Worm (Caenorhabditis elegans): ENCODE measurements around the gene C15C7.6.

Gene C15C7.6

DNA sequence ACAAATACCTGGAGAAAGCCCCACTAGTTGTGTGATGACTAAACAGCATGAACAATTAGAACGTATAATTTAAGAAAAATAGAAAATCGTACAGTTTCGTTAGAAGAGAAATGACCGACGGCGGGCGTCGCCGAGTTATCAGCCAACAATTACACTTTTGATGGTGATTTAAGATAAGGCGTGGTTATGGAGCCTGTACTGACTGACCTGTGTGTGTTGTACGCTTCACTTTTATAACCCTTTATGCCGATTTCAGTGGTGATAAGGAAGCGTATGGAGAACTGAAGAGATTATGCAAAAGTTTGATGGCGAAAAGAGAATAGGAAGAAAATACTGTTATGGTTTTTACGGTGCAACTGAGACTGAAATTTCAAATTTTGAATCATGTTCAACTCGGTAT, 17.2 kb downstream of the C15C7.6 start (continued):
- TF ChIP-seq tlf-1 (GFP tag; optimal IDR thresholded peaks at IDR 0.05) (no peak), nhr-80 (tag; optimal IDR thresholded peaks at IDR 0.05) (peak; percentile 96), madf-3 (GFP tag; IDR thresholded peaks at IDR 0.05) (no peak), lsl-1 (GFP tag; optimal IDR thresholded peaks at IDR 0.05) (no peak), gei-17 (GFP tag; optimal IDR thresholded peaks at IDR 0.05) (no peak), bed-1 (GFP tag; IDR thresholded peaks at IDR 0.05) (no peak), repo-1 (tag; optimal IDR thresholded peaks at IDR 0.05) (no peak), aptf-2 (GFP tag; conservative IDR thresholded peaks at IDR 0.05) (no peak), ceh-40 (GFP tag; IDR thresholded peaks at IDR 0.05) (no peak)

DNA sequence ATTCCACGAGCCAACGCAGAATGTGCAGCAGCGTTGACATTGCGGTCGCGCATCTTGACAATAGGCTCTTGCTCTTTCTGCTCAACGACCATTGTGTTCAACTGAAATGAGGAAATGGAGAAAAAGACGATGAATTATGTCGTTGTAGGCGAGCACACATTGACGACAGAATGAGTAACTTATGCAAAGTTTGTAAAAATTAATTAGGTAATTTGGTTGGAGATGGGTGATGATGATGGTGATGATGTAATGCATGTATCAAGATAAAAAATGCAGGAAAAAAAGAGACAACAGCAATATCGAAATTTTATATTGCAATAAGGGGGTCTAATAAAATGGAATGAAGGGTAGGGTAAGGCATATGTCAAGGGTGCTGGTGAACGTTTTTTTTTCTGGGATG, 18.0 kb downstream of the C15C7.6 start, which contains the start of gene bbln-1:
Gene bbln-1 (minus strand): TSS at position 101 of the 400 bp plus-strand sequence.
- no peak for TF ChIP-seq nhr-27 (tag; optimal IDR thresholded peaks at IDR 0.05)
- TF ChIP-seq B0019.2 (GFP tag; conservative IDR thresholded peaks at IDR 0.05) = no peak

DNA sequence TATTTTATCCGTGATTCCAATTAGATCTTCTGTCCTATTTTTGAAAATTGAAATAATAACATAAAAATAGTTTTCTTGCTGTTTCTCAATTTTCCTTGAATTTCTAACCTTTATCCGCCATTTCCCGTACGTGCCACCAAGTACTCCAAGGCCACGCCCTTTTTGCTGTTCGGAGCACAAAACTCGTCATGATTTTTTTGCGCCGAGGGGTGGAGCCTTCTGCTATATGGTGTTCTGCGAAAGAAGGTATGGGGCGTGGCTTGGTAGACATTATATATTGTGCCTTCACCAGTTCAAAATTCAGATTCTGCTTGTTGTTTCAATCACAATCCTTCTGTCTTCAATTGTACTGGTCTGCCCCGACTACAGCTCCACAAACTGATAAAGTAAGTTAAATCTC, 25.1 kb downstream of the C15C7.6 start, which contains the start of gene C15C7.4:
Gene C15C7.4 (plus strand): TSS at position 301 of the 400 bp plus-strand sequence.
- TF ChIP-seq Y53F4B.3 (GFP tag; IDR thresholded peaks at IDR 0.05) = no peak
- TF ChIP-seq snpc-3.4 (tag; optimal IDR thresholded peaks at IDR 0.05) = no peak
- TF ChIP-seq pbrm-1 (GFP tag; IDR thresholded peaks at IDR 0.05) = no peak
- no peak for TF ChIP-seq aptf-2 (GFP tag; conservative IDR thresholded peaks at IDR 0.05)
- TF ChIP-seq tbx-9 (tag; optimal IDR thresholded peaks at IDR 0.05; ENCODE audit: borderline replicate concordance) = no peak
- TF ChIP-seq F39B2.1 (GFP tag; IDR thresholded peaks at IDR 0.05) = no peak
- TF ChIP-seq lsl-1 (GFP tag; optimal IDR thresholded peaks at IDR 0.05) = no peak
- TF ChIP-seq attf-6 (GFP tag; IDR thresholded peaks at IDR 0.05) = no peak
- TF ChIP-seq nhr-27 (tag; optimal IDR thresholded peaks at IDR 0.05) = no peak
- TF ChIP-seq Y53G8AR.9 (GFP tag; conservative IDR thresholded peaks at IDR 0.05) = no peak
- no peak for TF ChIP-seq bed-2 (GFP tag; IDR thresholded peaks at IDR 0.05)
- no peak for TF ChIP-seq madf-6 (GFP tag; IDR thresholded peaks at IDR 0.05)
- no peak for TF ChIP-seq lin-35 (GFP tag; optimal IDR thresholded peaks at IDR 0.05)

- no peak for TF ChIP-seq ztf-25 (GFP tag; IDR thresholded peaks at IDR 0.05)
- TF ChIP-seq nhr-80 (tag; optimal IDR thresholded peaks at IDR 0.05) = peak; percentile 9
Measured at ce11 chrX:3141704-3142103, 28.7 kb downstream of the C15C7.6 start.

ce11 chrX:3139516-3140301, 30.6 kb downstream of the C15C7.6 start:
- TF ChIP-seq attf-3 (GFP tag; conservative IDR thresholded peaks at IDR 0.05) (no peak), Y53F4B.3 (GFP tag; IDR thresholded peaks at IDR 0.05) (no peak), egl-44 (GFP tag; IDR thresholded peaks at IDR 0.05) (no peak), Y79H2A.3 (GFP tag; conservative IDR thresholded peaks at IDR 0.05) (no peak), C06A6.2 (GFP tag; conservative IDR thresholded peaks at IDR 0.05) (no peak), unc-62 (GFP tag; optimal IDR thresholded peaks at IDR 0.05) (no peak), ZK185.1 (tag; optimal IDR thresholded peaks at IDR 0.05; ENCODE audit: poor library complexity, severe bottlenecking) (no peak), aptf-3 (GFP tag; IDR thresholded peaks at IDR 0.05) (no peak), nhr-27 (tag; optimal IDR thresholded peaks at IDR 0.05) (no peak), ceh-27 (GFP tag; optimal IDR thresholded peaks at IDR 0.05) (no peak), bed-2 (GFP tag; IDR thresholded peaks at IDR 0.05) (no peak), ets-4 (GFP tag; optimal IDR thresholded peaks at IDR 0.05) (no peak), ceh-100 (GFP tag; IDR thresholded peaks at IDR 0.05) (no peak)

All from whole organism, young adult.